Fruit fly (Drosophila melanogaster) whole organism, wandering third instar larva: ENCODE data around the gene pyd.

Experiments used
- Abd-B ChIP-seq: fragments of >200 bp; optimal IDR thresholded peaks from 2 replicates; lab custom pipeline; 2017; ENCODE audit warnings: missing biosample characterization, missing genetic modification characterization
- CG32264 ChIP-seq: fragments of 200-800 bp; sonication (Bioruptor generic); optimal IDR thresholded peaks from 2 replicates; lab custom pipeline; 2016; ENCODE audit warnings: missing biosample characterization, missing genetic modification characterization
- CG9705 ChIP-seq: fragments of 200-800 bp; sonication (Bioruptor generic); optimal IDR thresholded peaks from 2 replicates; lab custom pipeline; 2018; ENCODE audit warnings: missing biosample characterization, mild to moderate bottlenecking, missing genetic modification characterization
- CrebA ChIP-seq: fragments of 200-800 bp; sonication (Bioruptor generic); optimal IDR thresholded peaks from 2 replicates; lab custom pipeline; 2016; ENCODE audit warnings: missing biosample characterization, mild to moderate bottlenecking, missing genetic modification characterization, borderline replicate concordance
- Dif ChIP-seq: fragments of 200-275, 200-300 bp; sonication (Bioruptor generic); optimal IDR thresholded peaks from 2 replicates; lab custom pipeline; 2018; ENCODE audit warnings: missing biosample characterization, missing genetic modification characterization; ENCODE audit not compliant: partially characterized antibody
- GATAd ChIP-seq: sonication (Bioruptor generic); optimal IDR thresholded peaks from 2 replicates; lab custom pipeline; 2016; ENCODE audit warnings: missing biosample characterization, missing genetic modification characterization
- HLH106 ChIP-seq: fragments of 200-800 bp; optimal IDR thresholded peaks from 3 replicates; lab custom pipeline; 2019; ENCODE audit warnings: missing biosample characterization, mild to moderate bottlenecking, missing genetic modification characterization, moderate library complexity
- Hnf4 ChIP-seq: fragments of 200-800 bp; sonication (Bioruptor generic); optimal IDR thresholded peaks from 2 replicates; lab custom pipeline; 2016; ENCODE audit warnings: missing biosample characterization, mild to moderate bottlenecking, missing genetic modification characterization
- Hr78 ChIP-seq: fragments of >200 bp; optimal IDR thresholded peaks from 2 replicates; lab custom pipeline; 2017; ENCODE audit warnings: missing biosample characterization, missing genetic modification characterization
- Hr83 ChIP-seq: fragments of 200-300 bp; sonication (Bioruptor generic); optimal IDR thresholded peaks from 2 replicates; lab custom pipeline; 2016; ENCODE audit warnings: missing biosample characterization, mild to moderate bottlenecking, missing genetic modification characterization, moderate library complexity; ENCODE audit not compliant: poor library complexity, severe bottlenecking
- Jra ChIP-seq: sonication (Bioruptor generic); optimal IDR thresholded peaks from 2 replicates; lab custom pipeline; 2016; ENCODE audit warnings: missing biosample characterization, missing genetic modification characterization
- Mio ChIP-seq: sonication (Bioruptor generic); optimal IDR thresholded peaks from 2 replicates; lab custom pipeline; 2016; ENCODE audit warnings: missing biosample characterization, missing genetic modification characterization
- Myc ChIP-seq: fragments of >200 bp; optimal IDR thresholded peaks from 2 replicates; lab custom pipeline; 2017
- OdsH ChIP-seq: fragments of 200-800 bp; sonication (Bioruptor generic); optimal IDR thresholded peaks from 2 replicates; lab custom pipeline; 2016; ENCODE audit warnings: missing biosample characterization, mild to moderate bottlenecking, missing genetic modification characterization
- Rel ChIP-seq, 2 experiments: fragments of 200-800 bp; sonication (Bioruptor generic) in 1 of 2; optimal IDR thresholded peaks; 2 replicates in 1 of 2; 3 replicates in 1 of 2; lab custom pipeline; 2016 to 2019; ENCODE audit warnings: mild to moderate bottlenecking in 2 of 2, missing biosample characterization in 2 of 2, missing genetic modification characterization in 2 of 2, moderate library complexity in 1 of 2
- Sp1 ChIP-seq: fragments of 200-800 bp; sonication (Bioruptor generic); optimal IDR thresholded peaks from 3 replicates; lab custom pipeline; 2019; ENCODE audit warnings: missing biosample characterization, mild to moderate bottlenecking, missing genetic modification characterization, moderate library complexity
- Vsx2 ChIP-seq: fragments of 200-300, 225-300 bp; sonication (Bioruptor generic); optimal IDR thresholded peaks from 2 replicates; lab custom pipeline; 2018; ENCODE audit warnings: missing biosample characterization, missing genetic modification characterization; ENCODE audit not compliant: partially characterized antibody
- dl ChIP-seq, 2 experiments: fragments of 175-275, 200-275 bp in 1 of 2; fragments of 200-275 bp in 1 of 2; sonication (Bioruptor generic); optimal IDR thresholded peaks; lab custom pipeline; 2018; ENCODE audit warnings: mild to moderate bottlenecking in 2 of 2, missing biosample characterization in 2 of 2, missing genetic modification characterization in 2 of 2, moderate library complexity in 2 of 2; ENCODE audit not compliant: partially characterized antibody in 2 of 2, insufficient read depth in 1 of 2
- dsf ChIP-seq: sonication (Bioruptor generic); optimal IDR thresholded peaks from 2 replicates; lab custom pipeline; 2016; ENCODE audit warnings: missing biosample characterization, missing genetic modification characterization, borderline replicate concordance
- ey ChIP-seq: fragments of 200-800 bp; sonication (Bioruptor generic); optimal IDR thresholded peaks from 2 replicates; lab custom pipeline; 2016; ENCODE audit warnings: missing biosample characterization, missing genetic modification characterization
- foxo ChIP-seq, 2 experiments: fragments of 200-800 bp; sonication (Bioruptor generic); optimal IDR thresholded peaks; 2 replicates in 1 of 2; 3 replicates in 1 of 2; lab custom pipeline; 2016 to 2017; ENCODE audit warnings: missing biosample characterization in 2 of 2, missing genetic modification characterization in 2 of 2
- fru ChIP-seq: fragments of 200-800 bp; sonication (Bioruptor generic); optimal IDR thresholded peaks from 3 replicates; lab custom pipeline; 2016; ENCODE audit warnings: missing biosample characterization, mild to moderate bottlenecking, missing genetic modification characterization
- h ChIP-seq: fragments of 200-800 bp; sonication (Bioruptor generic); optimal IDR thresholded peaks from 3 replicates; lab custom pipeline; 2016; ENCODE audit warnings: missing biosample characterization, mild to moderate bottlenecking, missing genetic modification characterization
- jim ChIP-seq: fragments of 175-275, 200-325 bp; sonication (Bioruptor generic); optimal IDR thresholded peaks from 2 replicates; lab custom pipeline; 2016; ENCODE audit warnings: missing biosample characterization, mild to moderate bottlenecking, missing genetic modification characterization
- lola ChIP-seq: fragments of >200 bp; optimal IDR thresholded peaks from 2 replicates; lab custom pipeline; 2017; ENCODE audit warnings: missing biosample characterization, missing genetic modification characterization
- psq ChIP-seq: fragments of 200-800 bp; sonication (Bioruptor generic); optimal IDR thresholded peaks from 3 replicates; lab custom pipeline; 2017; ENCODE audit warnings: missing biosample characterization, mild to moderate bottlenecking, missing genetic modification characterization, moderate library complexity
- rgr ChIP-seq: fragments of 200-800 bp; sonication (Bioruptor generic); optimal IDR thresholded peaks from 3 replicates; lab custom pipeline; 2016; ENCODE audit warnings: missing biosample characterization, mild to moderate bottlenecking, missing genetic modification characterization
- sage ChIP-seq: fragments of 200-800 bp; sonication (Bioruptor generic); optimal IDR thresholded peaks from 2 replicates; lab custom pipeline; 2016; ENCODE audit warnings: missing biosample characterization, mild to moderate bottlenecking, missing genetic modification characterization
- sv ChIP-seq: fragments of 200-800 bp; sonication (Bioruptor generic); optimal IDR thresholded peaks from 3 replicates; lab custom pipeline; 2016; ENCODE audit warnings: missing biosample characterization, missing genetic modification characterization
- usp ChIP-seq: fragments of >200 bp; optimal IDR thresholded peaks from 2 replicates; lab custom pipeline; 2017; ENCODE audit warnings: missing biosample characterization, missing genetic modification characterization
- woc ChIP-seq: sonication (Bioruptor generic); optimal IDR thresholded peaks from 2 replicates; lab custom pipeline; 2016; ENCODE audit warnings: missing biosample characterization, mild to moderate bottlenecking, missing genetic modification characterization

The pyd gene

DNA sequence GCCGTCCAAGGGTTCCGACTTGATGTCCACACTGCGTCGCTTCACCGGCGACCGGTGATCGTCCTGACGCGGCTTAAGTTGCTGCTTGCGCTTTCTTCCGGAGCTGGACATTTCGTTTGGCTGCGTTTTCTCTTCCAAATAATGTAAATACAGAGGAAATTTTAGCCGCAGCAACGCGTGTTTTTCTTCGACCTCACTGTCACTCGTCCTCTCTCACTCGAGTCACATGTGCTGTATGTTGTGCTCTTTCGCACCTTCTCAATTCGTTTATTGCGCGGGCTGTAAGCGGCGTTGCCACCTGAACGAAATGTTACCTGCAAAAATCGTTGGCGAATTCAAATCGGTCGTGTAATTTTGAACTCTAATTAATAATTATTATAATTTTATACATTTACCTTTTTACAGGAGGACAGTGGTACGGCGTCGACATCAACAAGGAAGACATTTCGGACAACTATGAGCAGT, 126.3 kb downstream of the pyd start, which contains the start of gene CG9839:
TSS of gene CG9839 (minus strand) at position 415 of the 465 bp plus-strand sequence.
- no peak for TF ChIP-seq woc
- no peak for TF ChIP-seq lola
- TF ChIP-seq CG32264 (GFP tag; lab: Kevin White, UChicago), result no peak
- no peak for TF ChIP-seq h (GFP tag; lab: Kevin White, UChicago)
- TF ChIP-seq Mio, result no peak
- no peak for TF ChIP-seq Sp1 (GFP tag; lab: Kevin White, UChicago)
- no peak for TF ChIP-seq Dif (GFP tag; lab: Kevin White, UChicago)
- no peak for TF ChIP-seq rgr (GFP tag; lab: Kevin White, UChicago)
- no peak for TF ChIP-seq Hnf4
- TF ChIP-seq usp, result no peak
- no peak for TF ChIP-seq sage (GFP tag; lab: Kevin White, UChicago)
- no peak for TF ChIP-seq jim
- no peak for TF ChIP-seq Jra (GFP tag; lab: Kevin White, UChicago)
- no peak for TF ChIP-seq Hr78 (GFP tag; lab: Kevin White, UChicago)

DNA sequence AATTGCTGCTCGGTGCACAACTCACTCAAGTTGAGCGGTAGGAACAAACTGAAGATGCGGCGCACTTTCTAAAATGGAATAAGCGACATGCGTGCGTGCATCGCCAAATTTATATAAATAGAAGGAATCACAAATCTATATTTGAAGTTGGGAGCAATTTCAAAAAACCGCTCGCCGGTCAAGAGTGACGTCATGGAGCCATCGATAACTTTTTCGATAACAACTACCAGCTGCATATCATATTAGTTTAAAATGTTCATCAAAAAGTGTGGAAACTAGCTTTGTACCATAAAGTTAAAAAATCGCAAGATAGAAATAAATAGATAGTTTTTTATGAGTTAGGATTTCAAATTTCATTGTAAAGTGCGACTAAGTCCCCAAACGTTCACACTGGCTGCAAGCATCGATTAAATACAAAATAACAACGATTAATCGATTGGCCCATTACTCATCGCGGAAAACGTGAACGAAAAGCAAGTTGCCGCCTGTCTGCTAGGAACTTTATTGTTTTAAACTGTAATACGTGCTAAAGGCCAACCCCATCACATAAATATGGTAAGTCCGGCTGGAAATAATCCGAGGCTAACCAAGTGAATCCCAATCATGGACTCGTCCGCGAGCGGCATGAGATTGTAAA, 130.5 kb downstream of the pyd start, which contains the start of the genes Pif1A, Pif1B and CCT7:
TSS of gene Pif1A (minus strand) at position 51 of the 637 bp plus-strand sequence.
TSS of gene Pif1B (minus strand) at position 51 of the 637 bp plus-strand sequence.
TSS of gene CCT7 (plus strand) at position 439 of the 637 bp plus-strand sequence.
- TF ChIP-seq HLH106 (peak; percentile 4), OdsH (peak; percentile 5), CG9705 (no peak), dl (GFP tag; optimal IDR thresholded peaks at IDR 0.05; lab: Kevin White, UChicago; ENCODE audit: insufficient read depth in 1 of 2, partially characterized antibody in 2 of 2) (no peak), jim (no peak), Rel (GFP tag; optimal IDR thresholded peaks at IDR 0.05; lab: Kevin White, UChicago) (no peak), Rel (tag; optimal IDR thresholded peaks at IDR 0.05; lab: Kevin White, UChicago) (peak; percentile 10), dsf (GFP tag; lab: Kevin White, UChicago) (peak; percentile 29), foxo (GFP tag; optimal IDR thresholded peaks at IDR 0.05; lab: Kevin White, UChicago) (no peak), Hnf4 (peak; percentile 50), Jra (GFP tag; lab: Kevin White, UChicago) (peak; percentile 86), CG32264 (GFP tag; lab: Kevin White, UChicago) (no peak), fru (no peak), Abd-B (no peak), Hr83 (GFP tag; lab: Kevin White, UChicago) (no peak), psq (GFP tag; lab: Kevin White, UChicago) (peak; percentile 29), usp (no peak), h (GFP tag; lab: Kevin White, UChicago) (peak; percentile 43), Sp1 (GFP tag; lab: Kevin White, UChicago) (peak; percentile 5), Myc (peak; percentile 33), ey (peak; percentile 21), rgr (GFP tag; lab: Kevin White, UChicago) (peak; percentile 29)
- TF ChIP-seq, all 38 proteins: peak for 12

DNA sequence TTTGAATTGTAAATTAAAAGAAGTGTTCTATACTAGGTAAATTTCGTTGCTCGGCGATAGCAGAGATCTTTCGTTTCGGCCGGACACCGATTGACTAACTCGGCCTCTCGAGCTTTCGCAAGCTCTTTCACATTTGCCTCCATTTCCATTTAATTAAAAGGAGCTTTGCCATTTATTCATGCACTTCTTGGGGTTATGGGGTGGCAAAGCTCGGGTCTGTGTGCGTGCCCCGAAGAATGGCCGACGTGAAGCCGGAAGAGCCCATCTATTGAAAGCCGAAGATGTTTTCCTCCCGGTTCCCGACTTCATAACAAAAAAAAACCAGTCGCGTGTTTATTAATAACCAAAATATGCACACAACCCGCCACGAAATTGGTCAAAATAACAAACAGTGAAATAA, 131.8 kb downstream of the pyd start:
- no peak for TF ChIP-seq woc

DNA sequence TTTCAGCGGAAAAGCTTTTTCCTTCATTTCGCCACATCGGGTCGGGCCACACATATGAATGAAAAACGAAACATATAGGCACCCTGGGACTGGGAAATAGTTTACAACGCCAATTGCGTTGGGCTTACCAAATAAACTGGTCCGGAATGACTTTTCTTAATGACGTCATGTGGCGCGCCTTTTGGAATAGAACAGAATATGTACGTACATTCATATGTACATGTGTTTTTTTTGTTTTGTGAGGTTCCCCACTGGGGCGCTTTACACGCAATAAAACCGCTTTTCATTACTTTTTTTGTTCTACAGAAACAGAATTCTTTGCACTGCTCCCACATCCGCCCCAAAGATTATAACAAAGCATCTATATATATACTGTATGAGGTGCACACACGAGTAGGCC, 133.4 kb downstream of the pyd start:
- TF ChIP-seq CrebA (GFP tag; lab: Kevin White, UChicago), result no peak
- no peak for TF ChIP-seq sage (GFP tag; lab: Kevin White, UChicago)
- no peak for TF ChIP-seq Hnf4
- no peak for TF ChIP-seq woc
- no peak for TF ChIP-seq Sp1 (GFP tag; lab: Kevin White, UChicago)
- no peak for TF ChIP-seq foxo (GFP tag; optimal IDR thresholded peaks at IDR 0.05; lab: Kevin White, UChicago)
- TF ChIP-seq sv (GFP tag; lab: Kevin White, UChicago), result no peak
- TF ChIP-seq GATAd (GFP tag; lab: Kevin White, UChicago), result no peak
- no peak for TF ChIP-seq Vsx2 (GFP tag; lab: Kevin White, UChicago)
- no peak for TF ChIP-seq Abd-B
